Worm (Caenorhabditis elegans): Measurements from ENCODE around the gene eri-3.

DNA sequence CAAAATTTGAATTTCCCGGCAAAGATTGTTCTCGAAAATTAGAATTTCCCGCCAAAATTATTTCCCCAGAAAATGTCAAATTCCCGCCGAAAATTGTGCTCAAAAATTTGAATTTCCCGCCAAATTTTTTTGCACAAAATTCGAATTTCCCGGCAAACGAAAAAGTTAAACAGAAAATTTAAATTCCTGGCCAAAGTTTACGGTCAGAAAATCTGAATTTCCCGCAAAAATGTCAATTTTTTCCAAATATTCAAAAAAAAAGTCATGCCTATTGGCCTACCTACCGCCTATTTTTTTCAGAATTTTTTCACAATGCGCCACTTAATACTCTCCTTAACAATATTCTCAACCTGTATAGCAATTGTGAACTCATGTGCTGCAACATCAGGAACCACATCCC lies 40.5 kb upstream of the eri-3 start, which contains the start of gene K02E7.1:
- no peak for TF ChIP-seq him-1 (tag; optimal IDR thresholded peaks at IDR 0.05)
- no peak for TF ChIP-seq dao-5 (tag; optimal IDR thresholded peaks at IDR 0.05)
